Worm (Caenorhabditis elegans) whole organism, L4 larva: ENCODE data around the gene K10D11.3.

Experiments used
- D1046.2 ChIP-seq: fragments of 200-800 bp; sonication (Bioruptor generic); IDR thresholded peaks from 2 replicates; pipeline ENCODE4 v1.3.6; 2022; ENCODE audit warnings: missing genetic modification characterization, missing compliant biosample characterization
- F37D6.2 ChIP-seq: sonication (generic microtip); optimal IDR thresholded peaks from 2 replicates; lab custom pipeline; 2016; ENCODE audit warnings: mild to moderate bottlenecking, missing genetic modification characterization, missing compliant biosample characterization
- Y105C5A.15 ChIP-seq: fragments of 200-800 bp; sonication (Bioruptor generic); IDR thresholded peaks from 2 replicates; pipeline ENCODE4 v1.3.6; 2022; ENCODE audit warnings: missing genetic modification characterization, missing compliant biosample characterization
- Y48G9A.11 ChIP-seq: fragments of 200-800 bp; sonication (Bioruptor generic); IDR thresholded peaks from 2 replicates; pipeline ENCODE4 v1.3.6; 2022; ENCODE audit warnings: missing genetic modification reagents, missing genetic modification characterization, missing compliant biosample characterization
- Y75B8A.6 ChIP-seq: fragments of 200-800 bp; sonication (Bioruptor generic); IDR thresholded peaks from 2 replicates; pipeline ENCODE4 v1.3.6; 2022; ENCODE audit warnings: missing genetic modification reagents, missing genetic modification characterization, missing compliant biosample characterization
- aha-1 ChIP-seq: fragments of 150-350 bp; peaks from one replicate; lab custom pipeline; 2014; ENCODE audit warnings: missing biosample characterization, missing genetic modification characterization
- arid-1 ChIP-seq: fragments of 200-800 bp; sonication (Bioruptor generic); conservative IDR thresholded peaks from 2 replicates; pipeline ENCODE4 v1.3.6; 2022; ENCODE audit warnings: missing genetic modification reagents, missing genetic modification characterization, missing compliant biosample characterization
- ces-1 ChIP-seq: fragments of 150-350 bp; sonication (generic microtip); optimal IDR thresholded peaks from 4 replicates; lab custom pipeline; 2014; ENCODE audit warnings: missing biosample characterization, missing genetic modification reagents, missing genetic modification characterization
- ctbp-1 ChIP-seq: fragments of 200-800 bp; sonication (Bioruptor generic); IDR thresholded peaks from 2 replicates; pipeline ENCODE4 v1.3.6; 2022; ENCODE audit warnings: missing genetic modification reagents, missing genetic modification characterization, missing compliant biosample characterization
- daf-19 ChIP-seq: fragments of 200-800 bp; sonication (Bioruptor generic); conservative IDR thresholded peaks from 2 replicates; pipeline ENCODE4 v1.3.6; 2022; ENCODE audit warnings: missing genetic modification characterization, missing compliant biosample characterization
- dmd-6 ChIP-seq: fragments of 200-800 bp; sonication (Bioruptor generic); IDR thresholded peaks from 2 replicates; pipeline ENCODE4 v1.3.6; 2022; ENCODE audit warnings: missing genetic modification reagents, missing genetic modification characterization, missing compliant biosample characterization
- fkh-10 ChIP-seq: fragments of 150-350 bp; optimal IDR thresholded peaks from 2 replicates; lab custom pipeline; 2014; ENCODE audit warnings: missing biosample characterization, missing genetic modification reagents, missing genetic modification characterization
- fos-1 ChIP-seq: fragments of 150-350 bp; optimal IDR thresholded peaks from 2 replicates; lab custom pipeline; 2014; ENCODE audit warnings: missing biosample characterization, missing genetic modification characterization
- gei-8 ChIP-seq: fragments of 200-800 bp; sonication (Bioruptor generic); optimal IDR thresholded peaks from 2 replicates; lab custom pipeline; 2018; ENCODE audit warnings: mild to moderate bottlenecking, missing genetic modification characterization, missing compliant biosample characterization
- hlh-11 ChIP-seq: fragments of 200-800 bp; sonication (Bioruptor generic); optimal IDR thresholded peaks from 2 replicates; lab custom pipeline; 2018; ENCODE audit warnings: mild to moderate bottlenecking, missing genetic modification characterization, missing compliant biosample characterization
- hlh-30 ChIP-seq: sonication (generic microtip); optimal IDR thresholded peaks from 2 replicates; lab custom pipeline; 2017; ENCODE audit warnings: antibody characterized with exemption, mild to moderate bottlenecking, missing genetic modification characterization, missing compliant biosample characterization; ENCODE audit not compliant: insufficient read depth
- hmg-1.1 ChIP-seq: fragments of 200-800 bp; sonication (Bioruptor generic); IDR thresholded peaks from 2 replicates; pipeline ENCODE4 v1.3.6; 2022; ENCODE audit warnings: missing genetic modification reagents, missing genetic modification characterization, missing compliant biosample characterization
- lin-13 ChIP-seq: fragments of 150-350 bp; optimal IDR thresholded peaks from 2 replicates; lab custom pipeline; 2014; ENCODE audit warnings: missing biosample characterization, missing genetic modification reagents, missing genetic modification characterization
- lin-38 ChIP-seq: fragments of 200-800 bp; sonication (Bioruptor generic); IDR thresholded peaks from 2 replicates; pipeline ENCODE4 v1.3.6; 2022; ENCODE audit warnings: missing genetic modification reagents, missing genetic modification characterization, missing compliant biosample characterization
- madf-5 ChIP-seq, 2 experiments: fragments of 200-800 bp; sonication (Bioruptor generic); IDR thresholded peaks; 2 replicates each; pipeline ENCODE4 v1.3.6; 2022; ENCODE audit warnings: missing compliant biosample characterization in 2 of 2, missing genetic modification characterization in 2 of 2
- mdl-1 ChIP-seq, 2 experiments: fragments of 150-350 bp in 1 of 2; sonication (generic microtip) in 1 of 2; optimal IDR thresholded peaks; 2 replicates each; lab custom pipeline; 2014 to 2017; ENCODE audit warnings: missing biosample characterization in 2 of 2, missing genetic modification characterization in 2 of 2
- mep-1 ChIP-seq: fragments of 150-350 bp; sonication (generic microtip); optimal IDR thresholded peaks from 3 replicates; lab custom pipeline; 2014; ENCODE audit warnings: missing biosample characterization, missing genetic modification characterization
- mes-2 ChIP-seq: sonication (generic microtip); optimal IDR thresholded peaks from 2 replicates; lab custom pipeline; 2016; ENCODE audit warnings: missing genotype, mild to moderate bottlenecking, missing genetic modification characterization, missing compliant biosample characterization; ENCODE audit not compliant: poor library complexity, severe bottlenecking
- mxl-2 ChIP-seq: fragments of 200-800 bp; sonication (Bioruptor generic); conservative IDR thresholded peaks from 2 replicates; pipeline ENCODE4 v1.3.6; 2022; ENCODE audit warnings: missing genetic modification reagents, missing genetic modification characterization, missing compliant biosample characterization
- mxl-3 ChIP-seq: fragments of 200-800 bp; sonication (Bioruptor generic); optimal IDR thresholded peaks from 2 replicates; lab custom pipeline; 2018; ENCODE audit warnings: mild to moderate bottlenecking, missing genetic modification characterization, missing compliant biosample characterization
- nhr-102 ChIP-seq: sonication (generic microtip); optimal IDR thresholded peaks from 2 replicates; lab custom pipeline; 2016; ENCODE audit warnings: mild to moderate bottlenecking, missing genetic modification characterization, moderate library complexity, missing compliant biosample characterization
- nhr-11 ChIP-seq: fragments of 150-350 bp; optimal IDR thresholded peaks from 2 replicates; lab custom pipeline; 2014; ENCODE audit warnings: missing biosample characterization, missing genetic modification characterization
- nhr-237 ChIP-seq: sonication (generic microtip); optimal IDR thresholded peaks from 2 replicates; lab custom pipeline; 2017; ENCODE audit warnings: missing biosample characterization, missing genetic modification characterization
- nhr-25 ChIP-seq: sonication (generic microtip); optimal IDR thresholded peaks from 2 replicates; lab custom pipeline; 2017; ENCODE audit warnings: missing genetic modification characterization, mild to moderate bottlenecking, missing compliant biosample characterization, antibody characterized with exemption, moderate library complexity, borderline replicate concordance; ENCODE audit not compliant: insufficient read depth
- nhr-28 ChIP-seq: fragments of 150-350 bp; optimal IDR thresholded peaks from 2 replicates; lab custom pipeline; 2014; ENCODE audit warnings: missing biosample characterization, missing genetic modification characterization
- nhr-42 ChIP-seq: fragments of 200-800 bp; sonication (Bioruptor generic); IDR thresholded peaks from 2 replicates; pipeline ENCODE4 v1.3.6; 2022; ENCODE audit warnings: missing genetic modification characterization, missing compliant biosample characterization
- nhr-77 ChIP-seq: fragments of 150-350 bp; optimal IDR thresholded peaks from 2 replicates; lab custom pipeline; 2014; ENCODE audit warnings: missing biosample characterization, missing genetic modification characterization
- sdz-12 ChIP-seq: fragments of 200-800 bp; sonication (Bioruptor generic); optimal IDR thresholded peaks from 2 replicates; lab custom pipeline; 2018; ENCODE audit warnings: mild to moderate bottlenecking, missing genetic modification characterization, missing compliant biosample characterization
- snpc-1.2 ChIP-seq: fragments of 200-800 bp; sonication (Bioruptor generic); IDR thresholded peaks from 2 replicates; pipeline ENCODE4 v1.3.6; 2022; ENCODE audit warnings: missing genetic modification reagents, missing genetic modification characterization, missing compliant biosample characterization
- spr-1 ChIP-seq: sonication (generic microtip); optimal IDR thresholded peaks from 2 replicates; lab custom pipeline; 2016; ENCODE audit warnings: mild to moderate bottlenecking, missing genetic modification characterization, missing compliant biosample characterization
- unc-39 ChIP-seq: sonication (generic microtip); optimal IDR thresholded peaks from 2 replicates; lab custom pipeline; 2017; ENCODE audit warnings: missing biosample characterization, missing genetic modification characterization
- unc-62 ChIP-seq, 3 experiments: fragments of 150-350 bp in 1 of 3; sonication (generic microtip); optimal IDR thresholded peaks in 2 of 3; peaks in 1 of 3; 1 replicate in 1 of 3; 2 replicates in 2 of 3; lab custom pipeline; 2014 to 2017; ENCODE audit warnings: missing biosample characterization in 3 of 3, missing genetic modification characterization in 3 of 3, missing genetic modification reagents in 3 of 3, missing genotype in 1 of 3
- zag-1 ChIP-seq: fragments of 150-350 bp; optimal IDR thresholded peaks from 2 replicates; lab custom pipeline; 2014; ENCODE audit warnings: missing biosample characterization, missing genetic modification characterization
- zip-2 ChIP-seq: fragments of 150-350 bp; optimal IDR thresholded peaks from 2 replicates; lab custom pipeline; 2014; ENCODE audit warnings: missing biosample characterization, missing genetic modification characterization
- ztf-7 ChIP-seq: fragments of 150-350 bp; optimal IDR thresholded peaks from 2 replicates; lab custom pipeline; 2014; ENCODE audit warnings: missing biosample characterization, missing genetic modification characterization

Gene K10D11.3

DNA sequence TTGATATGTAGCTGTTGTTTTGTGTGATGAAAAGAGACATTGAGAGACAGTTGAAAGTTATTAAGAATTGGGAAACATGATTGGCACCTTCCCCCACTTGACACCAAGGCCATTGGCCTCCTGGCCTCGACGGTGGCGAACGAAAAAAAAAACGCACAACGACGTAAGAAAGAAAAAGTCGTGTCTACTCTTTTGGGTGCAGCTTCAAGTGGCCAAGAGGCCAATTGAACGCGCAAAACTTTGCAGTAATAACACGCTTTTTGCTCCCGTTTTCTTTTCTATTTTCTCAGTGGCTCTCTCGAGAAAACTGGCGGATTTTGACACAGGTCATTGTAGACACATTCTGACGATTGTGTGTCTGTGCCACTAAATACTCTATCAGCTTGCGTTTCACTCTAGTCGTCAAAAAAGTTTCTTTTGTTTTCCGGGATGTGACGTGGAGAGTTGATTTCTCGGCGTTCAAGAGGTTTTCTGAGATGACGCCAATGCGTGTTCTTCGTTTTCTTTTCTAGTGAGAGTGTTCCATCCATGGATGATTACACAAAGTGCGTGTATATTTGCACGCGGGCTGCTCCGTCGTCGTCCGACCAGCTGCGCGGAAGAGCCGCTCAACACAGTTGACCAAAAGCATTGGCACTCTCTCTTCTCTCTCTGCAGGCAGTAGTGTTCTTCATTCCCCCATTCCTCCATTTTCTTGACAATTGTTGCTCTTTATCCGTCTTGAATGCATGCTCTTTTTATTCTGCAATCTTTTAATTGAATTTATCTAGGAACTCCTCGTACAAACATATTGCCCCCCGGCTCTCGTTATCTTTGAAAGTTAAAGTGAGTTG, 44.7 kb upstream of the K10D11.3 start (continued):
- TF ChIP-seq Y48G9A.11 (GFP tag; lab: Robert Waterston, UW) (no peak), aha-1 (tag; lab: Kevin White, UChicago) (peak; percentile 52), nhr-102 (tag; lab: Kevin White, UChicago) (no peak), zip-2 (tag; lab: Kevin White, UChicago) (no peak), Y105C5A.15 (no peak), nhr-237 (tag; lab: Kevin White, UChicago) (no peak), D1046.2 (GFP tag; lab: Robert Waterston, UW) (no peak), fos-1 (tag; lab: Kevin White, UChicago) (no peak), daf-19 (GFP tag; lab: Robert Waterston, UW) (0 out of 2 replicates have a peak, but pooled peaks have one; percentile 50), lin-38 (GFP tag; lab: Robert Waterston, UW) (no peak), nhr-28 (peak; percentile 6), lin-13 (GFP tag; lab: Kevin White, UChicago) (no peak), snpc-1.2 (GFP tag; lab: Robert Waterston, UW) (no peak), hmg-1.1 (no peak), nhr-11 (tag; lab: Kevin White, UChicago) (no peak)

ce11 chrIV:13029674-13030466, 43.9 kb upstream of the K10D11.3 start:
- TF ChIP-seq hlh-11 (tag; lab: Kevin White, UChicago), result peak; percentile 51
- TF ChIP-seq mep-1 (tag; lab: Kevin White, UChicago), result peak; percentile 43
- no peak for TF ChIP-seq unc-39 (tag; lab: Kevin White, UChicago)
- no peak for TF ChIP-seq ztf-7 (tag; lab: Kevin White, UChicago)
- no peak for TF ChIP-seq zag-1 (tag; lab: Kevin White, UChicago)
- TF ChIP-seq dmd-6, result no peak
- peak; percentile 32 for TF ChIP-seq aha-1 (tag; lab: Kevin White, UChicago)
- TF ChIP-seq unc-62 (GFP tag; optimal IDR thresholded peaks at IDR 0.05 in 1 of 2; lab: Kevin White, UChicago), result peak in 1 of 2 experiments; percentile 79
- TF ChIP-seq unc-62 (tag; optimal IDR thresholded peaks at IDR 0.05; lab: Kevin White, UChicago), result no peak
- TF ChIP-seq mxl-3 (GFP tag; lab: Kevin White, UChicago), result peak; percentile 32
- TF ChIP-seq arid-1 (GFP tag; lab: Robert Waterston, UW), result no peak
- TF ChIP-seq sdz-12 (GFP tag; lab: Kevin White, UChicago), result no peak
- no peak for TF ChIP-seq Y48G9A.11 (GFP tag; lab: Robert Waterston, UW)
- no peak for TF ChIP-seq zip-2 (tag; lab: Kevin White, UChicago)
- no peak for TF ChIP-seq madf-5 (GFP tag; IDR thresholded peaks at IDR 0.05; lab: Robert Waterston, UW)
- TF ChIP-seq nhr-42 (GFP tag; lab: Robert Waterston, UW), result 0 out of 2 replicates have a peak, but pooled peaks have one; percentile 25
- no peak for TF ChIP-seq nhr-25 (tag; lab: Kevin White, UChicago)
- peak; percentile 14 for TF ChIP-seq gei-8 (GFP tag; lab: Kevin White, UChicago)
- TF ChIP-seq mdl-1 (tag; optimal IDR thresholded peaks at IDR 0.05; lab: Kevin White, UChicago), result peak in 1 of 2 experiments; percentile 30
- TF ChIP-seq spr-1 (tag; lab: Kevin White, UChicago), result peak; percentile 6
- no peak for TF ChIP-seq Y75B8A.6 (GFP tag; lab: Robert Waterston, UW)
- TF ChIP-seq nhr-28, result peak; percentile 22
- TF ChIP-seq mes-2 (tag; lab: Kevin White, UChicago), result peak; percentile 27
- no peak for TF ChIP-seq ces-1 (GFP tag; lab: Kevin White, UChicago)
- TF ChIP-seq mxl-2, result no peak
- TF ChIP-seq hmg-1.1, result peak; percentile 44; the same call in 1 of the 2 replicates
- no peak for TF ChIP-seq ctbp-1 (GFP tag; lab: Robert Waterston, UW)
- no peak for TF ChIP-seq F37D6.2 (tag; lab: Kevin White, UChicago)
- peak; percentile 3 for TF ChIP-seq fkh-10 (GFP tag; lab: Kevin White, UChicago)
- TF ChIP-seq hlh-30 (tag; lab: Kevin White, UChicago), result no peak
- TF ChIP-seq nhr-77 (tag; lab: Kevin White, UChicago), result no peak
